Fruit fly (Drosophila melanogaster) whole organism, embryonic: Measurements from ENCODE around the gene CG8563.

Experiments
- Atf6 ChIP-seq: fragments of 200-800 bp; sonication (Bioruptor generic); IDR thresholded peaks from 2 replicates; pipeline ENCODE4 v1.3.6; 2022; ENCODE audit warnings: missing biosample characterization, missing genetic modification characterization
- CG1024 ChIP-seq: fragments of 200-800 bp; sonication (Bioruptor generic); IDR thresholded peaks from 2 replicates; pipeline ENCODE4 v1.3.6; 2022; ENCODE audit warnings: missing biosample characterization, missing genetic modification characterization
- CG10321 ChIP-seq: fragments of 200-800 bp; sonication (Bioruptor generic); IDR thresholded peaks from 2 replicates; pipeline ENCODE4 v1.3.6; 2022; ENCODE audit warnings: missing biosample characterization, missing genetic modification characterization
- CG11723 ChIP-seq: fragments of 200-800 bp; sonication (Bioruptor generic); optimal IDR thresholded peaks from 2 replicates; lab custom pipeline; 2017; ENCODE audit warnings: missing biosample characterization, mild to moderate bottlenecking, missing genetic modification characterization
- CG12299 ChIP-seq: fragments of 200-800 bp; sonication (Bioruptor generic); optimal IDR thresholded peaks from 2 replicates; lab custom pipeline; 2018; ENCODE audit warnings: missing biosample characterization, mild to moderate bottlenecking, missing genetic modification characterization
- CG13287 ChIP-seq: fragments of 200-800 bp; sonication (Bioruptor generic); IDR thresholded peaks from 2 replicates; pipeline ENCODE4 v1.3.6; 2022; ENCODE audit warnings: missing biosample characterization, missing genetic modification characterization; ENCODE audit not compliant: partially characterized antibody
- CG13296 ChIP-seq: fragments of 200-800 bp; sonication (Bioruptor generic); optimal IDR thresholded peaks from 3 replicates; lab custom pipeline; 2018; ENCODE audit warnings: missing biosample characterization, mild to moderate bottlenecking, missing genetic modification characterization
- CG13624 ChIP-seq: fragments of 200-800 bp; sonication (Bioruptor generic); optimal IDR thresholded peaks from 2 replicates; lab custom pipeline; 2016; ENCODE audit warnings: missing biosample characterization, missing genetic modification characterization
- CG17568 ChIP-seq: fragments of 200-800 bp; sonication (Bioruptor generic); optimal IDR thresholded peaks from 2 replicates; lab custom pipeline; 2018; ENCODE audit warnings: missing biosample characterization, mild to moderate bottlenecking, missing genetic modification characterization, moderate library complexity
- CG2199 ChIP-seq: fragments of 200-800 bp; sonication (Bioruptor generic); IDR thresholded peaks from 3 replicates; pipeline ENCODE4 v1.3.6; 2022; ENCODE audit warnings: missing biosample characterization, missing genetic modification characterization
- CG2678 ChIP-seq: fragments of 200-800 bp; sonication (Bioruptor generic); optimal IDR thresholded peaks from 3 replicates; lab custom pipeline; 2019; ENCODE audit warnings: missing biosample characterization, mild to moderate bottlenecking, missing genetic modification characterization, moderate library complexity
- CG2889 ChIP-seq: fragments of 200-800 bp; sonication (Bioruptor generic); IDR thresholded peaks from 3 replicates; pipeline ENCODE4 v1.3.6; 2022; ENCODE audit warnings: missing biosample characterization, missing genetic modification characterization
- CG31388 ChIP-seq: fragments of 200-800 bp; sonication (Bioruptor generic); optimal IDR thresholded peaks from 2 replicates; lab custom pipeline; 2016; ENCODE audit warnings: missing biosample characterization, missing genetic modification characterization
- CG3163 ChIP-seq: fragments of 200-800 bp; sonication (Bioruptor generic); optimal IDR thresholded peaks from 3 replicates; lab custom pipeline; 2016; ENCODE audit warnings: missing biosample characterization, missing genetic modification characterization
- CG4360 ChIP-seq: fragments of 200-800 bp; sonication (Bioruptor generic); IDR thresholded peaks from 2 replicates; pipeline ENCODE4 v1.3.6; 2022; ENCODE audit warnings: missing biosample characterization, missing genetic modification characterization
- CG4424 ChIP-seq: fragments of 200-800 bp; sonication (Bioruptor generic); optimal IDR thresholded peaks from 3 replicates; lab custom pipeline; 2016; ENCODE audit warnings: missing biosample characterization, missing genetic modification characterization
- CG8388 ChIP-seq: fragments of 200-800 bp; sonication (Bioruptor generic); optimal IDR thresholded peaks from 2 replicates; lab custom pipeline; 2019; ENCODE audit warnings: missing biosample characterization, mild to moderate bottlenecking, missing genetic modification characterization, moderate library complexity
- CG9215 ChIP-seq: fragments of 200-800 bp; sonication (Bioruptor generic); IDR thresholded peaks from 2 replicates; pipeline ENCODE4 v1.3.6; 2022; ENCODE audit warnings: missing biosample characterization, missing genetic modification characterization
- CrebB ChIP-seq: fragments of 200-800 bp; sonication (Bioruptor generic); optimal IDR thresholded peaks from 3 replicates; lab custom pipeline; 2018; ENCODE audit warnings: missing biosample characterization, mild to moderate bottlenecking, missing genetic modification characterization
- Doc2 ChIP-seq: fragments of 200-800 bp; sonication (Bioruptor generic); IDR thresholded peaks from 2 replicates; pipeline ENCODE4 v1.3.6; 2022; ENCODE audit warnings: missing biosample characterization, missing genetic modification characterization
- E2f1 ChIP-seq: fragments of 200-800 bp; sonication (Bioruptor generic); IDR thresholded peaks from 2 replicates; pipeline ENCODE4 v1.3.6; 2022; ENCODE audit warnings: missing biosample characterization, missing genetic modification characterization
- GATAe ChIP-seq: fragments of 200-800 bp; sonication (Bioruptor generic); conservative IDR thresholded peaks from 2 replicates; pipeline ENCODE4 v1.3.6; 2022; ENCODE audit warnings: missing biosample characterization, missing genetic modification characterization
- HLH3B ChIP-seq: fragments of 200-800 bp; sonication (Bioruptor generic); IDR thresholded peaks from 2 replicates; pipeline ENCODE4 v1.3.6; 2022; ENCODE audit warnings: missing biosample characterization, missing genetic modification characterization
- HmgZ ChIP-seq: fragments of 200-800 bp; sonication (Bioruptor generic); optimal IDR thresholded peaks from 2 replicates; lab custom pipeline; 2018; ENCODE audit warnings: missing biosample characterization, mild to moderate bottlenecking, missing genetic modification characterization
- Nf-YC ChIP-seq: fragments of 200-800 bp; optimal IDR thresholded peaks from 3 replicates; lab custom pipeline; 2019; ENCODE audit warnings: missing biosample characterization, mild to moderate bottlenecking, missing genetic modification characterization, moderate library complexity
- NfI ChIP-seq: fragments of 200-800 bp; sonication (Bioruptor generic); optimal IDR thresholded peaks from 3 replicates; lab custom pipeline; 2018; ENCODE audit warnings: missing biosample characterization, mild to moderate bottlenecking, missing genetic modification characterization, moderate library complexity
- Opbp ChIP-seq: fragments of 200-800 bp; sonication (Bioruptor generic); IDR thresholded peaks from 3 replicates; pipeline ENCODE4 v1.3.6; 2022; ENCODE audit warnings: missing biosample characterization, missing genetic modification characterization; ENCODE audit not compliant: partially characterized antibody
- Sox100B ChIP-seq: fragments of 200-800 bp; sonication (Bioruptor generic); optimal IDR thresholded peaks from 3 replicates; lab custom pipeline; 2018; ENCODE audit warnings: missing biosample characterization, mild to moderate bottlenecking, missing genetic modification characterization
- ase ChIP-seq: fragments of 200-800 bp; sonication (Bioruptor generic); IDR thresholded peaks from 3 replicates; pipeline ENCODE4 v1.3.6; 2022; ENCODE audit warnings: missing biosample characterization, missing genetic modification characterization
- ash1 ChIP-seq: fragments of 200-800 bp; sonication (Bioruptor generic); optimal IDR thresholded peaks from 2 replicates; lab custom pipeline; 2018; ENCODE audit warnings: missing biosample characterization, mild to moderate bottlenecking, missing genetic modification characterization
- bsh ChIP-seq, 2 experiments: fragments of 200-800 bp; sonication (Bioruptor generic); optimal IDR thresholded peaks; 2 replicates each; lab custom pipeline; 2017 to 2018; ENCODE audit warnings: mild to moderate bottlenecking in 2 of 2, missing biosample characterization in 2 of 2, missing genetic modification characterization in 2 of 2, moderate library complexity in 1 of 2
- chinmo ChIP-seq: fragments of 200-800 bp; sonication (Bioruptor generic); IDR thresholded peaks from 4 replicates; pipeline ENCODE4 v1.3.6; 2022; ENCODE audit warnings: missing biosample characterization, missing genetic modification characterization; ENCODE audit not compliant: partially characterized antibody
- croc ChIP-seq: fragments of 200-800 bp; sonication (Bioruptor generic); conservative IDR thresholded peaks from 3 replicates; pipeline ENCODE4 v1.3.6; 2022; ENCODE audit warnings: missing biosample characterization, missing genetic modification characterization
- dimm ChIP-seq: fragments of 200-800 bp; sonication (Bioruptor generic); IDR thresholded peaks from 2 replicates; pipeline ENCODE4 v1.3.6; 2022; ENCODE audit warnings: missing biosample characterization, missing genetic modification characterization
- en ChIP-seq: fragments of 200-800 bp; sonication (Bioruptor generic); optimal IDR thresholded peaks from 2 replicates; lab custom pipeline; 2016; ENCODE audit warnings: missing biosample characterization, missing genetic modification characterization
- exex ChIP-seq: fragments of 200-800 bp; sonication (Bioruptor generic); optimal IDR thresholded peaks from 4 replicates; lab custom pipeline; 2018; ENCODE audit warnings: missing biosample characterization, mild to moderate bottlenecking, missing genetic modification characterization, moderate library complexity
- gcm ChIP-seq: fragments of 200-800 bp; sonication (Bioruptor generic); optimal IDR thresholded peaks from 2 replicates; lab custom pipeline; 2019; ENCODE audit warnings: missing biosample characterization, mild to moderate bottlenecking, missing genetic modification characterization, moderate library complexity
- her ChIP-seq: fragments of 200-800 bp; sonication (Bioruptor generic); optimal IDR thresholded peaks from 2 replicates; lab custom pipeline; 2016; ENCODE audit warnings: missing biosample characterization, missing genetic modification characterization
- ind ChIP-seq: fragments of 200-800 bp; sonication (Bioruptor generic); optimal IDR thresholded peaks from 3 replicates; lab custom pipeline; 2016; ENCODE audit warnings: missing biosample characterization, missing genetic modification characterization
- lab ChIP-seq: fragments of 200-800 bp; sonication (Bioruptor generic); optimal IDR thresholded peaks from 3 replicates; lab custom pipeline; 2017; ENCODE audit warnings: missing biosample characterization, missing genetic modification characterization, mild to moderate bottlenecking, moderate library complexity, missing genetic modification reagents
- lmd ChIP-seq: fragments of 200-800 bp; sonication (Bioruptor generic); IDR thresholded peaks from 2 replicates; pipeline ENCODE4 v1.3.6; 2022; ENCODE audit warnings: missing biosample characterization, missing genetic modification characterization
- mirr ChIP-seq: fragments of 200-800 bp; sonication (Bioruptor generic); optimal IDR thresholded peaks from 3 replicates; lab custom pipeline; 2018; ENCODE audit warnings: missing biosample characterization, mild to moderate bottlenecking, missing genetic modification characterization
- pzg ChIP-seq: fragments of 200-800 bp; sonication (Bioruptor generic); optimal IDR thresholded peaks from 3 replicates; lab custom pipeline; 2018; ENCODE audit warnings: missing biosample characterization, mild to moderate bottlenecking, missing genetic modification characterization, moderate library complexity
- rib ChIP-seq: fragments of 200-800 bp; sonication (Bioruptor generic); IDR thresholded peaks from 2 replicates; pipeline ENCODE4 v1.3.6; 2022; ENCODE audit warnings: missing biosample characterization, missing genetic modification characterization
- ssp ChIP-seq: fragments of 200-800 bp; sonication (Bioruptor generic); IDR thresholded peaks from 2 replicates; pipeline ENCODE4 v1.3.6; 2022; ENCODE audit warnings: missing biosample characterization, missing genetic modification characterization
- stwl ChIP-seq: fragments of 200-800 bp; sonication (Bioruptor generic); optimal IDR thresholded peaks from 3 replicates; lab custom pipeline; 2018; ENCODE audit warnings: missing biosample characterization, mild to moderate bottlenecking, missing genetic modification characterization, moderate library complexity
- tio ChIP-seq: fragments of 200-800 bp; sonication (Bioruptor generic); optimal IDR thresholded peaks from 2 replicates; lab custom pipeline; 2017; ENCODE audit warnings: missing biosample characterization, missing genetic modification characterization, inconsistent platforms
- tup ChIP-seq: fragments of 200-800 bp; sonication (Bioruptor generic); optimal IDR thresholded peaks from 2 replicates; lab custom pipeline; 2016; ENCODE audit warnings: missing biosample characterization, mild to moderate bottlenecking, missing genetic modification characterization, moderate library complexity
- vnd ChIP-seq: fragments of 200-800 bp; sonication (Bioruptor generic); IDR thresholded peaks from 3 replicates; pipeline ENCODE4 v1.3.6; 2022; ENCODE audit warnings: missing biosample characterization, missing genetic modification characterization; ENCODE audit not compliant: partially characterized antibody
- wdn ChIP-seq: fragments of 200-800 bp; sonication (Bioruptor generic); IDR thresholded peaks from 2 replicates; pipeline ENCODE4 v1.3.6; 2022; ENCODE audit warnings: missing biosample characterization, missing genetic modification characterization

The CG8563 gene

dm6 chr3L:7423517-7423916, 33.0 kb downstream of the CG8563 start, which contains the start of gene CG42458 (continued):
- TF ChIP-seq ind (no peak), HLH3B (0 out of 2 replicates have a peak, but pooled peaks have one; percentile 22), her (no peak)
- TF ChIP-seq, all 482 proteins: peak for 28

- TF ChIP-seq CG12299 (tag; lab: Kevin White, UChicago) (no peak), Nf-YC (no peak), CG2678 (tag; lab: Kevin White, UChicago) (no peak), gcm (GFP tag; lab: Kevin White, UChicago) (peak; percentile 19), wdn (GFP tag; lab: Robert Waterston, UW) (no peak), tio (GFP tag; lab: Kevin White, UChicago) (no peak), ash1 (GFP tag; lab: Kevin White, UChicago) (no peak), vnd (GFP tag; lab: Robert Waterston, UW) (no peak), CG8388 (GFP tag; lab: Kevin White, UChicago) (no peak), CG4360 (GFP tag; lab: Robert Waterston, UW) (no peak), Opbp (no peak), Doc2 (GFP tag; lab: Robert Waterston, UW) (no peak), CG9215 (GFP tag; lab: Robert Waterston, UW) (no peak), rib (GFP tag; lab: Robert Waterston, UW) (no peak), lmd (GFP tag; lab: Robert Waterston, UW) (no peak), CG13296 (GFP tag; lab: Kevin White, UChicago) (no peak), CG4424 (GFP tag; lab: Kevin White, UChicago) (no peak), tup (GFP tag; lab: Kevin White, UChicago) (no peak), CG11723 (no peak), CG31388 (GFP tag; lab: Kevin White, UChicago) (no peak), E2f1 (GFP tag; lab: Robert Waterston, UW) (no peak), GATAe (GFP tag; lab: Robert Waterston, UW) (peak; percentile 65), CG2889 (GFP tag; lab: Robert Waterston, UW) (no peak), NfI (GFP tag; lab: Kevin White, UChicago) (no peak), pzg (GFP tag; lab: Kevin White, UChicago) (no peak), CG3163 (no peak), CG10321 (GFP tag; lab: Robert Waterston, UW) (no peak), lab (GFP tag; lab: Kevin White, UChicago) (peak; percentile 64), stwl (peak; percentile 15), HmgZ (no peak), Sox100B (GFP tag; lab: Kevin White, UChicago) (no peak), chinmo (GFP tag; lab: Robert Waterston, UW) (0 out of 4 replicates have a peak, but pooled peaks have one; percentile 57), mirr (GFP tag; lab: Kevin White, UChicago) (peak; percentile 11), CG17568 (no peak), exex (tag; lab: Kevin White, UChicago) (peak; percentile 74), CG2199 (GFP tag; lab: Robert Waterston, UW) (peak; percentile 60; the same call in 2 of the 3 replicates), CG1024 (GFP tag; lab: Robert Waterston, UW) (no peak), CrebB (tag; lab: Kevin White, UChicago) (no peak), CG13624 (GFP tag; lab: Kevin White, UChicago) (no peak), bsh (GFP tag; optimal IDR thresholded peaks at IDR 0.05; lab: Kevin White, UChicago) (no peak), ssp (no peak), ase (GFP tag; lab: Robert Waterston, UW) (no peak), dimm (GFP tag; lab: Robert Waterston, UW) (no peak), Atf6 (GFP tag; lab: Robert Waterston, UW) (no peak), en (GFP tag; lab: Kevin White, UChicago) (no peak), croc (GFP tag; lab: Robert Waterston, UW) (no peak), CG13287 (0 out of 2 replicates have a peak, but pooled peaks have one; percentile 7)
These were observed 41.7 kb downstream of the CG8563 start for dm6 chr3L:7432265-7432664.
